Comparison of ENCODE assay signal across 6 fruit fly cellular contexts in the genomic region with DNA sequence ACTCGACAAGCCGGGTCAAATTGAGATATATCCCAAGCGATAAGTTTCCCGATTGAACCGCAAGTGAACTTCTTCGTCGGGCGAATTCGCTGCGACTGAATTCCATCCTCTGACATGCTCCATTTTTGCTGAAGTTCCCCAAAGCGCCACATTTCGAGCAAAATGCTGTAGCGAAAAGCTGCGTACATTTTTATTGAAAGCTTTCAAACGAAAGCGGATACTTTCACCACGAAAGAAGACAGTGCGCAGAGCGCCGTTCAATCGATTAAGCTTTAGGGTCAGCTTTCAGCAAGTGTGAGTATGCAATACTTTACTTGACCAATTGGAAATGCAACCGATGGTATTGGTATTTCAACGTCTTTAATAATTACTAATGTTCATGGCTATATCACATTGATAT.
A peak's percentile ranks its signal among the peaks of the same experiment; 100 is the strongest.
TF ChIP-seq lines count a peak whose summit lies in the region.

A gene (minus strand): TSS at position 77 of the 400 bp plus-strand sequence.

- peak; percentile 31 to 51 for TF ChIP-seq CTCF in S2 (optimal IDR thresholded peaks at IDR 0.05; lab: Kevin White, UChicago)
- peak; percentile 91 for TF ChIP-seq CTCF in whole organism, embryonic (GFP tag; optimal IDR thresholded peaks at IDR 0.05; lab: Kevin White, UChicago)

TF ChIP-seq in whole organism, 6 proteins besides CTCF, POLR2A, EP300 and RAD21:
- TF ChIP-seq pan (optimal IDR thresholded peaks at IDR 0.05; lab: Kevin White, UChicago) (no peak), Dll (optimal IDR thresholded peaks at IDR 0.05; lab: Kevin White, UChicago) (no peak), CG8478 (optimal IDR thresholded peaks at IDR 0.05; lab: Kevin White, UChicago) (peak; percentile 12)

TF ChIP-seq in whole organism, adult, 20 proteins besides CTCF, POLR2A, EP300 and RAD21:
- TF ChIP-seq toe (GFP tag; optimal IDR thresholded peaks at IDR 0.05; lab: Kevin White, UChicago) (no peak), bab1 (GFP tag; optimal IDR thresholded peaks at IDR 0.05; lab: Kevin White, UChicago) (peak; percentile 83)

TF ChIP-seq in whole organism, embryonic, 481 proteins besides CTCF, POLR2A, EP300 and RAD21 (continues in another document):
- TF ChIP-seq Adf1 (GFP tag; IDR thresholded peaks at IDR 0.05; lab: Robert Waterston, UW), result 0 out of 2 replicates have a peak, but pooled peaks have one; percentile 13
- no peak for TF ChIP-seq Opbp (GFP tag; IDR thresholded peaks at IDR 0.05; lab: Robert Waterston, UW; ENCODE audit: partially characterized antibody)
- peak; percentile 81 for TF ChIP-seq sd (tag; optimal IDR thresholded peaks at IDR 0.05; lab: Kevin White, UChicago)
- TF ChIP-seq her (GFP tag; optimal IDR thresholded peaks at IDR 0.05; lab: Kevin White, UChicago), result peak; percentile 81
- no peak for TF ChIP-seq fd96Cb (tag; optimal IDR thresholded peaks at IDR 0.05; lab: Kevin White, UChicago)
- peak; percentile 12; the same call in 1 of the 2 replicates for TF ChIP-seq amos (GFP tag; IDR thresholded peaks at IDR 0.05; lab: Robert Waterston, UW; ENCODE audit: partially characterized antibody)
- peak; percentile 52 for TF ChIP-seq Hmr (GFP tag; optimal IDR thresholded peaks at IDR 0.05; lab: Kevin White, UChicago)
- no peak for TF ChIP-seq CG9437 (GFP tag; optimal IDR thresholded peaks at IDR 0.05; lab: Kevin White, UChicago)
- TF ChIP-seq Taf1 (GFP tag; IDR thresholded peaks at IDR 0.05; lab: Robert Waterston, UW), result no peak
- no peak for TF ChIP-seq CHES-1-like (GFP tag; optimal IDR thresholded peaks at IDR 0.05; lab: Kevin White, UChicago)
- peak; percentile 8 for TF ChIP-seq exex (tag; optimal IDR thresholded peaks at IDR 0.05; lab: Kevin White, UChicago)
- no peak for TF ChIP-seq esg (GFP tag; conservative IDR thresholded peaks at IDR 0.05; lab: Robert Waterston, UW)
- no peak for TF ChIP-seq cato (GFP tag; optimal IDR thresholded peaks at IDR 0.05; lab: Kevin White, UChicago; ENCODE audit: borderline replicate concordance)
- TF ChIP-seq CG12769 (tag; optimal IDR thresholded peaks at IDR 0.05; lab: Kevin White, UChicago), result peak; percentile 75
- TF ChIP-seq pita (GFP tag; optimal IDR thresholded peaks at IDR 0.05; lab: Kevin White, UChicago), result peak; percentile 59
- TF ChIP-seq Lhr (GFP tag; optimal IDR thresholded peaks at IDR 0.05; lab: Kevin White, UChicago), result peak; percentile 44
- peak; percentile 22 for TF ChIP-seq E2f2 (GFP tag; IDR thresholded peaks at IDR 0.05; lab: Robert Waterston, UW)
- no peak for TF ChIP-seq CG11695 (GFP tag; IDR thresholded peaks at IDR 0.05; lab: Robert Waterston, UW)
- peak; percentile 24 for TF ChIP-seq Dp (GFP tag; optimal IDR thresholded peaks at IDR 0.05; lab: Kevin White, UChicago)
- TF ChIP-seq Nf-YC (tag; optimal IDR thresholded peaks at IDR 0.05; lab: Kevin White, UChicago), result peak; percentile 69
- TF ChIP-seq CG10654 (GFP tag; optimal IDR thresholded peaks at IDR 0.05; lab: Kevin White, UChicago), result no peak
- no peak for TF ChIP-seq CG11696 (GFP tag; IDR thresholded peaks at IDR 0.05; lab: Robert Waterston, UW)
- peak; percentile 29 for TF ChIP-seq pzg (GFP tag; optimal IDR thresholded peaks at IDR 0.05; lab: Kevin White, UChicago)
- peak; percentile 20 for TF ChIP-seq Nf-YB (GFP tag; optimal IDR thresholded peaks at IDR 0.05; lab: Kevin White, UChicago)
- peak; percentile 13; the same call in 1 of the 2 replicates for TF ChIP-seq Bgb (GFP tag; IDR thresholded peaks at IDR 0.05; lab: Robert Waterston, UW; ENCODE audit: partially characterized antibody)

TF ChIP-seq in whole organism, pupa, 21 proteins besides CTCF, POLR2A, EP300 and RAD21:
- TF ChIP-seq EcR (GFP tag; optimal IDR thresholded peaks at IDR 0.05; lab: Kevin White, UChicago) (peak; percentile 75), gl (tag; optimal IDR thresholded peaks at IDR 0.05; lab: Kevin White, UChicago) (no peak)

TF ChIP-seq in whole organism, wandering third instar larva, 38 proteins besides CTCF, POLR2A, EP300 and RAD21:
- TF ChIP-seq sage (GFP tag; optimal IDR thresholded peaks at IDR 0.05; lab: Kevin White, UChicago) (peak; percentile 40), psq (GFP tag; optimal IDR thresholded peaks at IDR 0.05; lab: Kevin White, UChicago) (no peak), Rel (GFP tag; optimal IDR thresholded peaks at IDR 0.05; lab: Kevin White, UChicago) (no peak), Rel (tag; optimal IDR thresholded peaks at IDR 0.05; lab: Kevin White, UChicago) (peak; percentile 49), lola (GFP tag; optimal IDR thresholded peaks at IDR 0.05; lab: Kevin White, UChicago) (peak; percentile 73), Myc (optimal IDR thresholded peaks at IDR 0.05; lab: Kevin White, UChicago) (peak; percentile 22), CG9705 (GFP tag; optimal IDR thresholded peaks at IDR 0.05; lab: Kevin White, UChicago) (no peak), foxo (GFP tag; optimal IDR thresholded peaks at IDR 0.05; lab: Kevin White, UChicago) (peak in 1 of 2 experiments; percentile 57)
